Worm (Caenorhabditis elegans) whole organism, dauer: ENCODE results near the gene Y39A1A.16.

Experiments
- unc-62 ChIP-seq: sonication (generic microtip); optimal IDR thresholded peaks from 2 replicates; lab custom pipeline; 2017; ENCODE audit warnings: missing biosample characterization, missing genetic modification reagents, missing genetic modification characterization

Y39A1A.16 gene

DNA sequence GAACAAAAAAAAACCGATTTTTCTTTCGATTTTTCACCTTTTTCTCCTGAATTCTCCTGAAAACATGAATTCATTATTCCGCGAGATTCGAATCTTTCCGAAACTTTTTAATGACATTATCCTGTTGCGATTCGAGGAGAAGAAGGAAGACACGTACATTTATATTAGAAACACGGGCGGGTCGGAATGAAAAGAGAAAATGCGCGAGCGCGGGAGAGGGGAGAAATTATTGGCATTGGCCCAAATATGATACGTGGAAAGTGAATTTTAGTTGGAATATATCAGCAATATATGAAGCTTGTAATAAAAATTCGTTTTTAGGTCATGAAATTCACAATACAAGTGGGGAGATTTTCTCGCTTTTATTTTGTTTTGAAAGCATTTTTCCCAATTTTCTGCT is 25.6 kb upstream of the Y39A1A.16 start:
- TF ChIP-seq unc-62 (GFP tag; lab: Kevin White, UChicago), result no peak

DNA sequence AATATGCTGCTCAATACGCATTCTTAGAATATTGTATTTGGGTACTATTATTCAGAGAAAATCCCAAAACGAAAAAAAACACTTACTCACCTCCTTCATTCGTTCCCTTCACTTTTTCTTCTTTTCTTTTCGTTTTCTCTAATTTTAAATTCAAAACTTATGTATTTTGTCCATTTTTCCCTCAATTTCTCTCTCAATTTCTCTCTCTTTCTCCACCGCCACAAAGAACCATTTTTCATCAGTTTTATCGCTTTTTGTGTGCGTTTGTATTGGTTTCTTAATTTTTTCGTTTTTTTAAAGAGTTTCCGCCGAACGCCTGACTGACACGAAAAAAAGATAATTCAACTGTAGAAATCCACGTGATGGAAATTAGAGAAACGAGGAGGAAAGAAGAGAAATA is 24.4 kb upstream of the Y39A1A.16 start, which contains the start of gene cnt-2:
Gene cnt-2, plus strand, starts transcription at position 301 of the 400 bp plus-strand sequence.
- no peak for TF ChIP-seq unc-62 (GFP tag; lab: Kevin White, UChicago)

ce11 chrIII:10656069-10656468 is 23.0 kb upstream of the Y39A1A.16 start:
- no peak for TF ChIP-seq unc-62 (GFP tag; lab: Kevin White, UChicago)

DNA sequence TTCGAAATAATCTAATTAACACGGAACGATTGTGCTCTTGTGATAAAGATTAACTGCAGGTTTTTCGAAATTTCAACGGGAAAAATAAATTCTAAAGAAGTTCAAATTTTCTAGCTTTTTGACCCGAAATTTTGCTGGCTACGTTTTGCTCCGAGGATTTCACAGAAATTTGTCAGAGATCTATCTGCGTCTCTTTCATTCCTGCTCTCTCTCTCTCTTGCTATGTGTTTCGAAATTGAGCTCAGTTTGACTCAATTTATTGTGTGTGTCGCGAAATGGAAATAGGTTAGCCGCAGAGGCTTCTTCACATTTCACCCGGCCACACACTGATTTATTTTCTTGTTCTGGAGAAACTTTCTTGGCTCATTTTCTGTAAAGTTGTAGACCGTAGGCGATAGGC is 21.4 kb upstream of the Y39A1A.16 start:
- TF ChIP-seq unc-62 (GFP tag; lab: Kevin White, UChicago), result no peak

DNA sequence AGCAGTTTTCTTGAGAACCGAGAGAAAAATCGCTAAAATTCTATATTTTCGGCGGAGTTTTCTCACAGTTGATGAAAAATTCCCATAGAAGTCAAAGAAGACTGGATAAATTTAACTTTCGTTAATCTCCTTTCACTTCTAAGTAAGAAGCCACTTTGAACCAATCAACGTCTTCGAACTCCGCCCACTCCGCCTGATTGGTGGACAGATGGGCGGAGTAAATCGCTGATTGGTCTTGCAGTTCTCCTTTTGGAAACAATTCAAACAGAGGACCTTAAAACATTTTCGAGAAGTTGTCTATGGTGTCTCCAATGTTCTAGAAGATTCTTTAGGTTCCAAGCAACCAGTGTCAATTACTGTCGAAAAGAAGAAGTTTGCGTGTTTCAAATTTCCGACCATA is 20.7 kb upstream of the Y39A1A.16 start:
- TF ChIP-seq unc-62 (GFP tag; lab: Kevin White, UChicago), result no peak

DNA sequence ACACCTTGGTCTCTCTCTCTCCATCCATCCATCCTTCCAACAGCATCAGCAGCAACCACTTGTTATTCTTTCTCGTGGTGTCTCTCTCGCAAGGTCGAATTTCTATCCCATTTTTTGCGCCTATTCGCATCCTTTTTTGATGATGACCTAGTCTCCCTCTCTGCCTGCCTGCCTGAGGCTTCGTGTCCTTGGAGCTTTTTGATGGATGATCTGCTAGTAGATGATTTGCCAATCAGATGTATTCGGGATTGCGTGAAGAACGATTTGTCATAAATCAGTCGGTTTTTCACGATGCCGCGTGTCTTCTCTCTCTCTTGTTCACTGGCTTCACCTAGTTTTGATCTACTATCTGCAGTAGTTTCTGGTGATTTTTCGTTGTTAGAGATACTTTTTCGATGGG is 17.8 kb upstream of the Y39A1A.16 start:
- no peak for TF ChIP-seq unc-62 (GFP tag; lab: Kevin White, UChicago)

DNA sequence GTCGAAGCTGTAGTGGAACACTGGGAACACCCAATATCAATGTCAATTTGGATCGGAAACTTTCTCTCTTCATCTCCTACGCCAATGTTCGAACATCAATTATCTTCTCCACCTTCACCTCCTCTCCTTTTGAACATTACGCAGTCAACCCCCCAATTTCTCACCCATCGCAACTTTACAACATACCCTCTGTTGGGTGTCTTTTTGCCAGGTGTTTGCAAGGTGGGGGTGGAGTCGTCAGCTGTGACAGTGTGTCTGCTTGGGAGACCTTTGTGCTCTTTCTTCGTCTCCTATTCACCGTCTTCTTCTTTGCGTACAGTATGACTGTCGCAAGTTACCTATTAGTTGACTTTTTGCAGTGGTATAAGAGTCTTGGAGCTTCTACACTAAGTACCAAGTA is 12.4 kb upstream of the Y39A1A.16 start:
- TF ChIP-seq unc-62 (GFP tag; lab: Kevin White, UChicago), result no peak

ce11 chrIII:10671894-10672293 is 7.2 kb upstream of the Y39A1A.16 start:
- no peak for TF ChIP-seq unc-62 (GFP tag; lab: Kevin White, UChicago)

DNA sequence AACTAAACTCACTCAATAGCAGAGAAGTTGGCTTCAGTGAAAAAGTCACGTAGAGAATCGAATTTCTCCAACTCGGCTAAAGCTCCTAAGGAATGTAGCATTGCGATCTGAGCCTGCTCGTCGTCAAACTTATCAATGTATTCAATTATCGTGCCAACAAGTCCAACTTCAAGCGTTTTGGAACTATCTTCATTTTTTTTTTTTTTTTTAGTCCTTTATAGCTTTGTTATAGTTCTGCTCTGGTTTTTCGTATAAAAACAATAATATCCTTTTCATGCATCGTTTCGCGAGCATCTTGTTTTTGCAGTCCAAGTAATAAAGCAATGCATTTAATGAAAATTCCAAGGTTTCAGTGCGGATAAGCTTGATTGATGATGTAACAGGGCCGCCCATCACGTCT is 10.0 kb downstream of the Y39A1A.16 start, which contains the start of gene Y39A1A.31:
Gene Y39A1A.31, minus strand, starts transcription at position 101 of the 400 bp plus-strand sequence.
- TF ChIP-seq unc-62 (GFP tag; lab: Kevin White, UChicago), result no peak

DNA sequence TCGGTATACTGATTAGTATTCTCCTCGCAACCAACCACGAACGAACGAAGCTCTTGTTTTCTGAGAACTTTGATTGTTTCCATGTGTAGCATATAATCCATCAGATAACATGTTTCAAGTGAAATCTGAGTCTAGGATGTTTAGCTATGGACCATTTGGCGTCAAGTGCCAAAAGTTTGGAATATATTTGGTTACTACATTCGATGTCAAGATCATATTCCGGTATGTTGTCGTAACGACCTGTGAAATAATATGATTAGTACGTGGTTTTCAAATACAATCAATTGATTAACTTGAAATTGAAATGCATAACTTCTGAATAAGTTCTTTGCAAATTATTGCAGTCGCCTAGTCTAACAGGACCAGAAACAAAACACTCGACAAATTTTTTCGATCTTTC is 11.9 kb downstream of the Y39A1A.16 start, which contains the start of gene Y39A1A.17:
Gene Y39A1A.17, minus strand, starts transcription at position 101 of the 400 bp plus-strand sequence.
- TF ChIP-seq unc-62 (GFP tag; lab: Kevin White, UChicago), result no peak

- TF ChIP-seq unc-62 (GFP tag; lab: Kevin White, UChicago), result no peak
Observed at ce11 chrIII:10694294-10694693, 15.2 kb downstream of the Y39A1A.16 start, which contains the start of the genes Y39A1A.18 and fmo-3. Gene Y39A1A.18, minus strand, starts transcription at chrIII:10694485. Gene fmo-3, plus strand, starts transcription at chrIII:10694681.

ce11 chrIII:10700460-10700859 is 21.4 kb downstream of the Y39A1A.16 start, which contains the start of gene Y39A1A.20:
Gene Y39A1A.20, minus strand, starts transcription at chrIII:10700560.
- no peak for TF ChIP-seq unc-62 (GFP tag; lab: Kevin White, UChicago)

DNA sequence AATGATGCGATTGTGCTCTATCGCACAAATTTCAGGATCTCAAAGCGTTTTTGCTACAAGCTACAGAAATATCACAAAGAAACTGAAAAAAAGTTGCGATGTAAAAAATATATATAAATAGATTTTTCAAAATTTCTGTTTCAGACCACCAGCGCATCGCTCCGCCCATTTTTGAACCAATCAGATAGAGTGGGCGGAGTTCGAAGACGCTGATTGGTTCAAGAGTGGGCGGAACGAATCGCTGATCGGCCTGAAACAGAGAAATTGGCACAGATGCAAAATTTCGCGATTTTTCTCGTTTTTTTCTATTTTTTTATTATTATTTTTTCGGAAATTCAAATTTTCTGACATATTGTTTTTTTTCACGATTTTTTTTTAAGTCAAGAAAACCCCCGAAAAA is 23.7 kb downstream of the Y39A1A.16 start:
- TF ChIP-seq unc-62 (GFP tag; lab: Kevin White, UChicago), result no peak

DNA sequence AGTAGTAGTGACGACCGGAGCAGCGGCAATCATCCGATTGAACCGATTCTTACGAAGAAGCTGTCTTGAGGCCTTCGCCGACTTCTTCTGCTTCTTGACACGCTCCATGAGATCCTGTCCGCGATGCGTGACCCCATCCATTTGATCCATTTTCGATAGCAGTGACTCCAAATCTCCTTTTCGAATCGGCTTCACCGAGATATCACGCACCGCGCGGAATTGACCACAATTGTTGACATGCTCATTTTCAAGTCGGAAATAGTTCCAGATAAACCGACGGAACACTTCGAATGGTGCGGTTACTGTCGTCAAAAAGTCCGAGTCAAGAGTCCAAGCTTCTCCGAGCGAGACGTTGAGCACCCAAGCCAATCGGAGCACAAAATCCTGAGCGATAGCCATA is 24.8 kb downstream of the Y39A1A.16 start:
- no peak for TF ChIP-seq unc-62 (GFP tag; lab: Kevin White, UChicago)

- TF ChIP-seq unc-62 (GFP tag; lab: Kevin White, UChicago), result no peak
Observed at ce11 chrIII:10704499-10704898, 25.4 kb downstream of the Y39A1A.16 start.

DNA sequence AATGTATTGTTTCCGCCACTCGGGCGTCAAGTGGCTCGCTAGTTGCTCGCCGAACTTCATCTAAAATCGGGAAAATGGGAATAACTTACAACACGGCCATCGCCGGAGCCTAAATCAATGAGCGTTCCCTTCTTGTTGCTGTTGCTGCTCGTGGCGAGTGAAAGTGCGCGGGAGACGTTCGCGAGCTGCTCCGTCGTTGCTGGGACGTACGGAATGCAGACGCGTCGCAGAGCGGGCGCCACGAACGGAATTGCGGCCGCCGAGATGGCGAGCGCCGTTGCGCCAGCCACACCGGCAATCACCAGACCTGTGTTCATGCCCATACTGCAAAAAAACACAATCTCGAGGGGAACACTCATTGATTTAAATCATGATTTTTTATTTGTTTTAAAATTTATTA is 27.4 kb downstream of the Y39A1A.16 start:
- no peak for TF ChIP-seq unc-62 (GFP tag; lab: Kevin White, UChicago)

DNA sequence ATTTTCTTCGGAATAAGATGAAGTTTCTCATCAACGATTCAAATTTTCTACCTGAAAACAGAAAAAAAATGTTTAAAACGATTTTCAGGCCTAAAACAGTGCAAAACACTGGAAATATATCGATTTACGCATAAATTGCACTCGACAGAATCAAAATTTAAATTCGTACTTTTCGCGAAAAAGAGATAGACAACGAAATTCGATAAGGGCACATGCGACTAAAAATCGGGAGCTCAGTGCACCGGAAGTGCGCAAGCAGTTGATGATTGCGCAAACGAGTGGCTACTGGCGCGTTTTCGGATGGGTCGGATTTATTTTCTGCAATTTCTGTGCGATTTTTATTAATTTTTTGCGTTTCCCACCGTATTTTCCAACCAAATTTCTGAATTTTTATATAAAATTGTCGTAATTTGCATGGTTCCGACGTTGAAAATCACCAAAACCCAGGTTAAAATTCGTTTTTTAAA is 27.9 kb downstream of the Y39A1A.16 start, which contains the start of the genes Y39A1A.21 and Y39A1A.22:
Gene Y39A1A.21, minus strand, starts transcription at position 51 of the 467 bp plus-strand sequence.
Gene Y39A1A.22, minus strand, starts transcription at position 57 of the 467 bp plus-strand sequence.
- no peak for TF ChIP-seq unc-62 (GFP tag; lab: Kevin White, UChicago)
